Worm (Caenorhabditis elegans): Measurements from ENCODE around the gene T13H10.2.

DNA sequence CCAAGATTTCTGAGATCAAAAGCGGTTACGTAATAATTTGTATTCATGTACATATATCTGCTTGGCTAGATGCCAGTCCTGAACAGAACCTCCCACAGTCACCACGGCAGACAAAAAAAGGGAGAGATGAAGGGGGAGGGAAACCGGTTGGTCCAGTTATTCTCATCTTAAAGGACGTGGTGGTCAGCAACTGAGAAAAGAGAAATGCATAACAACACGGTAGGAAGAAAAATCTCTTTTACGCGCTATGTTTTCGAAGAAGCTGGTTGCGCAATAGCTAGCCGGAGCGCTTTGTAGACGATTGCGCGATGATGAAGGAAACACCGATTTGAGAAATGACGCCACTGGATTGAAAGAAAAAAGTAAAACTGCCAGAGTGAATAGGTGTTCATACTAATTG lies 46.0 kb upstream of the T13H10.2 start:
- no peak for TF ChIP-seq lin-13 (tag; optimal IDR thresholded peaks at IDR 0.05)
- TF ChIP-seq nhr-28 (tag; optimal IDR thresholded peaks at IDR 0.05), result no peak
- no peak for TF ChIP-seq mls-2 (tag; optimal IDR thresholded peaks at IDR 0.05)
- no peak for TF ChIP-seq sptf-1 (tag; optimal IDR thresholded peaks at IDR 0.05)
- TF ChIP-seq sem-2 (GFP tag; optimal IDR thresholded peaks at IDR 0.05), result no peak
- TF ChIP-seq unc-62 (GFP tag; optimal IDR thresholded peaks at IDR 0.05), result no peak
- peak; percentile 78 for TF ChIP-seq zip-8 (tag; optimal IDR thresholded peaks at IDR 0.05)
- no peak for TF ChIP-seq mab-5 (tag; optimal IDR thresholded peaks at IDR 0.05)
- TF ChIP-seq nhr-237 (tag; optimal IDR thresholded peaks at IDR 0.05), result no peak
- no peak for TF ChIP-seq lsy-2 (tag; optimal IDR thresholded peaks at IDR 0.05)

All from whole organism, mixed stage, embryonic.